Fruit fly (Drosophila melanogaster) whole organism, embryonic: ENCODE results near the gene Oatp74D.

Experiments
- ATbp ChIP-seq: fragments of 200-800 bp; sonication (Bioruptor generic); optimal IDR thresholded peaks from 2 replicates; lab custom pipeline; 2017; ENCODE audit warnings: missing biosample characterization, mild to moderate bottlenecking, missing genetic modification characterization, missing genetic modification reagents
- Adf1 ChIP-seq: fragments of 200-800 bp; sonication (Bioruptor generic); IDR thresholded peaks from 2 replicates; pipeline ENCODE4 v1.3.6; 2022; ENCODE audit warnings: missing biosample characterization, missing genetic modification characterization
- Atf3 ChIP-seq: fragments of 200-800 bp; sonication (Bioruptor generic); optimal IDR thresholded peaks from 3 replicates; lab custom pipeline; 2016; ENCODE audit warnings: missing biosample characterization, missing genetic modification characterization
- CG10462 ChIP-seq: fragments of 200-800 bp; sonication (Bioruptor generic); optimal IDR thresholded peaks from 2 replicates; lab custom pipeline; 2016; ENCODE audit warnings: missing biosample characterization, missing genetic modification characterization
- CG12391 ChIP-seq: fragments of 200-800 bp; sonication (Bioruptor generic); optimal IDR thresholded peaks from 3 replicates; lab custom pipeline; 2018; ENCODE audit warnings: missing biosample characterization, mild to moderate bottlenecking, missing genetic modification characterization, moderate library complexity
- CG17359 ChIP-seq: fragments of 200-800 bp; sonication (Bioruptor generic); optimal IDR thresholded peaks from 3 replicates; lab custom pipeline; 2018; ENCODE audit warnings: missing biosample characterization, mild to moderate bottlenecking, missing genetic modification characterization, moderate library complexity
- CG2889 ChIP-seq: fragments of 200-800 bp; sonication (Bioruptor generic); IDR thresholded peaks from 3 replicates; pipeline ENCODE4 v1.3.6; 2022; ENCODE audit warnings: missing biosample characterization, missing genetic modification characterization
- CG30020 ChIP-seq: fragments of 200-800 bp; optimal IDR thresholded peaks from 2 replicates; lab custom pipeline; 2019; ENCODE audit warnings: missing biosample characterization, mild to moderate bottlenecking, missing genetic modification characterization, moderate library complexity
- CG31388 ChIP-seq: fragments of 200-800 bp; sonication (Bioruptor generic); optimal IDR thresholded peaks from 2 replicates; lab custom pipeline; 2016; ENCODE audit warnings: missing biosample characterization, missing genetic modification characterization
- CG31441 ChIP-seq: fragments of 200-800 bp; sonication (Bioruptor generic); IDR thresholded peaks from 2 replicates; pipeline ENCODE4 v1.3.6; 2022; ENCODE audit warnings: missing biosample characterization, missing genetic modification characterization
- CG32772 ChIP-seq: fragments of 200-800 bp; sonication (Bioruptor generic); IDR thresholded peaks from 2 replicates; pipeline ENCODE4 v1.3.6; 2022; ENCODE audit warnings: missing biosample characterization, missing genetic modification characterization
- CG3847 ChIP-seq: fragments of 200-800 bp; sonication (Bioruptor generic); IDR thresholded peaks from 2 replicates; pipeline ENCODE4 v1.3.6; 2022; ENCODE audit warnings: missing biosample characterization, missing genetic modification characterization
- CG3995 ChIP-seq: fragments of 200-800 bp; sonication (Bioruptor generic); optimal IDR thresholded peaks from 3 replicates; lab custom pipeline; 2016; ENCODE audit warnings: missing biosample characterization, missing genetic modification characterization
- CG43689 ChIP-seq: fragments of 200-800 bp; sonication (Bioruptor generic); IDR thresholded peaks from 2 replicates; pipeline ENCODE4 v1.3.6; 2022; ENCODE audit warnings: missing biosample characterization, missing genetic modification characterization
- CG4424 ChIP-seq: fragments of 200-800 bp; sonication (Bioruptor generic); optimal IDR thresholded peaks from 3 replicates; lab custom pipeline; 2016; ENCODE audit warnings: missing biosample characterization, missing genetic modification characterization
- CG8765 ChIP-seq: fragments of 200-800 bp; sonication (Bioruptor generic); IDR thresholded peaks from 2 replicates; pipeline ENCODE4 v1.3.6; 2022; ENCODE audit warnings: missing biosample characterization, missing genetic modification characterization
- CG9932 ChIP-seq: fragments of 200-800 bp; sonication (Bioruptor generic); IDR thresholded peaks from 2 replicates; pipeline ENCODE4 v1.3.6; 2022; ENCODE audit warnings: missing biosample characterization, missing genetic modification characterization
- Chrac-16 ChIP-seq: fragments of 200-800 bp; sonication (Bioruptor generic); optimal IDR thresholded peaks from 3 replicates; lab custom pipeline; 2016; ENCODE audit warnings: missing biosample characterization, missing genetic modification characterization
- CoRest ChIP-seq: fragments of 200-800 bp; sonication (Bioruptor generic); optimal IDR thresholded peaks from 3 replicates; lab custom pipeline; 2018; ENCODE audit warnings: missing biosample characterization, mild to moderate bottlenecking, missing genetic modification characterization, moderate library complexity
- Eip74EF ChIP-seq, 2 experiments: fragments of 200-800 bp in 1 of 2; fragments of >200 bp in 1 of 2; sonication (Bioruptor generic) in 1 of 2; optimal IDR thresholded peaks; 2 replicates each; lab custom pipeline; 2017 to 2019; ENCODE audit warnings: missing biosample characterization in 2 of 2, missing genetic modification characterization in 2 of 2, mild to moderate bottlenecking in 1 of 2, moderate library complexity in 1 of 2
- GATAe ChIP-seq: fragments of 200-800 bp; sonication (Bioruptor generic); conservative IDR thresholded peaks from 2 replicates; pipeline ENCODE4 v1.3.6; 2022; ENCODE audit warnings: missing biosample characterization, missing genetic modification characterization
- Hmx ChIP-seq: fragments of 200-800 bp; sonication (Bioruptor generic); optimal IDR thresholded peaks from 2 replicates; lab custom pipeline; 2016; ENCODE audit warnings: missing biosample characterization, missing genetic modification characterization
- Jarid2 ChIP-seq: fragments of 200-800 bp; sonication (Bioruptor generic); optimal IDR thresholded peaks from 3 replicates; lab custom pipeline; 2017; ENCODE audit warnings: mild to moderate bottlenecking, missing biosample characterization, missing genetic modification reagents, missing genetic modification characterization
- MBD-R2 ChIP-seq: fragments of 200-800 bp; sonication (Bioruptor generic); IDR thresholded peaks from 2 replicates; pipeline ENCODE4 v1.3.6; 2022; ENCODE audit warnings: missing biosample characterization, missing genetic modification characterization
- MTF-1 ChIP-seq: fragments of 200-800 bp; sonication (Bioruptor generic); optimal IDR thresholded peaks from 2 replicates; lab custom pipeline; 2018; ENCODE audit warnings: missing biosample characterization, mild to moderate bottlenecking, missing genetic modification characterization, borderline replicate concordance
- Scr ChIP-seq: fragments of 200-800 bp; sonication (Bioruptor generic); IDR thresholded peaks from 2 replicates; pipeline ENCODE4 v1.3.6; 2022; ENCODE audit warnings: missing biosample characterization, missing genetic modification characterization; ENCODE audit not compliant: partially characterized antibody
- Spps ChIP-seq: fragments of 200-800 bp; sonication (Bioruptor generic); optimal IDR thresholded peaks from 2 replicates; lab custom pipeline; 2018; ENCODE audit warnings: missing biosample characterization, mild to moderate bottlenecking, missing genetic modification characterization
- Xbp1 ChIP-seq: fragments of 200-800 bp; sonication (Bioruptor generic); optimal IDR thresholded peaks from 3 replicates; lab custom pipeline; 2016; ENCODE audit warnings: missing biosample characterization, mild to moderate bottlenecking, missing genetic modification characterization
- btn ChIP-seq: fragments of 200-800 bp; sonication (Bioruptor generic); optimal IDR thresholded peaks from 2 replicates; lab custom pipeline; 2016; ENCODE audit warnings: missing biosample characterization, missing genetic modification characterization
- corto ChIP-seq: fragments of 200-800 bp; sonication (Bioruptor generic); optimal IDR thresholded peaks from 2 replicates; lab custom pipeline; 2016; ENCODE audit warnings: missing biosample characterization, mild to moderate bottlenecking, missing genetic modification characterization, moderate library complexity
- da ChIP-seq: fragments of 200-800 bp; sonication (Bioruptor generic); optimal IDR thresholded peaks from 2 replicates; lab custom pipeline; 2016; ENCODE audit warnings: missing biosample characterization, missing genetic modification characterization
- dysf ChIP-seq: fragments of 200-800 bp; sonication (Bioruptor generic); IDR thresholded peaks from 3 replicates; pipeline ENCODE4 v1.3.6; 2022; ENCODE audit warnings: missing biosample characterization, missing genetic modification characterization
- eve ChIP-seq, 2 experiments: fragments of >200 bp; optimal IDR thresholded peaks; 2 replicates each; lab custom pipeline; 2017; ENCODE audit warnings: missing biosample characterization in 2 of 2, missing genetic modification characterization in 2 of 2
- fd96Cb ChIP-seq: fragments of 200-800 bp; sonication (Bioruptor generic); optimal IDR thresholded peaks from 2 replicates; lab custom pipeline; 2018; ENCODE audit warnings: missing biosample characterization, mild to moderate bottlenecking, missing genetic modification characterization, moderate library complexity
- fru ChIP-seq: fragments of >200 bp; optimal IDR thresholded peaks from 2 replicates; lab custom pipeline; 2017
- gcm2 ChIP-seq: fragments of 200-800 bp; sonication (Bioruptor generic); optimal IDR thresholded peaks from 2 replicates; lab custom pipeline; 2016; ENCODE audit warnings: missing biosample characterization, missing genetic modification characterization
- gsb-n ChIP-seq: fragments of 200-800 bp; sonication (Bioruptor generic); optimal IDR thresholded peaks from 3 replicates; lab custom pipeline; 2018; ENCODE audit warnings: missing biosample characterization, mild to moderate bottlenecking, missing genetic modification characterization
- ham ChIP-seq: fragments of 200-800 bp; sonication (Bioruptor generic); IDR thresholded peaks from 2 replicates; pipeline ENCODE4 v1.3.6; 2022; ENCODE audit warnings: missing biosample characterization, missing genetic modification characterization
- hb ChIP-seq: fragments of 200-800 bp; sonication (Bioruptor generic); IDR thresholded peaks from 3 replicates; pipeline ENCODE4 v1.3.6; 2022; ENCODE audit warnings: missing biosample characterization, missing genetic modification characterization; ENCODE audit not compliant: partially characterized antibody
- ken ChIP-seq: fragments of 200-800 bp; sonication (Bioruptor generic); IDR thresholded peaks from 3 replicates; pipeline ENCODE4 v1.3.6; 2022; ENCODE audit warnings: missing biosample characterization, missing genetic modification characterization
- knrl ChIP-seq: fragments of 200-800 bp; sonication (Bioruptor generic); IDR thresholded peaks from 3 replicates; pipeline ENCODE4 v1.3.6; 2022; ENCODE audit warnings: missing biosample characterization, missing genetic modification characterization; ENCODE audit not compliant: partially characterized antibody
- org-1 ChIP-seq: fragments of 200-800 bp; sonication (Bioruptor generic); optimal IDR thresholded peaks from 2 replicates; lab custom pipeline; 2017; ENCODE audit warnings: missing biosample characterization, missing genetic modification characterization
- pb ChIP-seq: fragments of 200-800 bp; sonication (Bioruptor generic); optimal IDR thresholded peaks from 3 replicates; lab custom pipeline; 2016; ENCODE audit warnings: missing biosample characterization, missing genetic modification characterization
- pfk ChIP-seq: fragments of 200-800 bp; sonication (Bioruptor generic); optimal IDR thresholded peaks from 2 replicates; lab custom pipeline; 2018; ENCODE audit warnings: missing biosample characterization, mild to moderate bottlenecking, missing genetic modification characterization, moderate library complexity
- ranshi ChIP-seq: fragments of 200-800 bp; sonication (Bioruptor generic); IDR thresholded peaks from 2 replicates; pipeline ENCODE4 v1.3.6; 2022; ENCODE audit warnings: missing biosample characterization, missing genetic modification characterization
- sd ChIP-seq: fragments of 200-800 bp; sonication (Bioruptor generic); optimal IDR thresholded peaks from 3 replicates; lab custom pipeline; 2018; ENCODE audit warnings: missing biosample characterization, mild to moderate bottlenecking, missing genetic modification characterization, moderate library complexity
- sim ChIP-seq: fragments of 200-800 bp; sonication (Bioruptor generic); IDR thresholded peaks from 2 replicates; pipeline ENCODE4 v1.3.6; 2022; ENCODE audit warnings: missing biosample characterization, missing genetic modification characterization
- slbo ChIP-seq: fragments of 200-800 bp; sonication (Bioruptor generic); IDR thresholded peaks from 2 replicates; pipeline ENCODE4 v1.3.6; 2022; ENCODE audit warnings: missing biosample characterization, missing genetic modification characterization
- slou ChIP-seq: fragments of 200-800 bp; sonication (Bioruptor generic); optimal IDR thresholded peaks from 3 replicates; lab custom pipeline; 2016; ENCODE audit warnings: missing biosample characterization, missing genetic modification characterization
- slp2 ChIP-seq: fragments of 200-800 bp; sonication (Bioruptor generic); optimal IDR thresholded peaks from 2 replicates; lab custom pipeline; 2016; ENCODE audit warnings: missing biosample characterization, missing genetic modification characterization
- so ChIP-seq: fragments of 200-800 bp; sonication (Bioruptor generic); IDR thresholded peaks from 3 replicates; pipeline ENCODE4 v1.3.6; 2022; ENCODE audit warnings: missing biosample characterization, missing genetic modification characterization
- stwl ChIP-seq: fragments of 200-800 bp; sonication (Bioruptor generic); optimal IDR thresholded peaks from 3 replicates; lab custom pipeline; 2018; ENCODE audit warnings: missing biosample characterization, mild to moderate bottlenecking, missing genetic modification characterization, moderate library complexity
- tin ChIP-seq: fragments of 200-800 bp; sonication (Bioruptor generic); optimal IDR thresholded peaks from 3 replicates; lab custom pipeline; 2016; ENCODE audit warnings: missing biosample characterization, missing genetic modification characterization

The Oatp74D gene

DNA sequence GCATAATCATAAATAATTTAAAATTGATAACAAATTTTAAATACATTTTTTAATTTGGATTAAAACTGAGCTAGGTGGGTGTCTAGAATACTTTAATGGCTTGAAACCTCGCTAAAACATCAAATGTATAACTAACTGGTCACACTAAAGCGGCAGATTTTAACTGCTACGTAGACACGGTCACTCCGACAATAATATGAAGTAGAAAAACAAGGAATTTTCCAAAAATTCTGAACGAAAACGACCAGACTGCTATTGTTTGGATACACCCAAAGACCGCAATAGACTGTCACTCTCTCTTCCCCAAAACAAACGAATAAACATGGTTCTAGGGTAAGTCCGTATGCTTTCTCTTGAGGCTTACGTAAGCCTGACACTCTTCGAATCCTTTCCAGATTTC is 21.1 kb upstream of the Oatp74D start, which contains the start of gene QIL1 (continued):
- TF ChIP-seq pfk (GFP tag; lab: Kevin White, UChicago) (no peak), eve (GFP tag; optimal IDR thresholded peaks at IDR 0.05; lab: Kevin White, UChicago) (no peak), fd96Cb (no peak), tin (GFP tag; lab: Kevin White, UChicago) (no peak), CG32772 (GFP tag; lab: Robert Waterston, UW) (no peak), gsb-n (tag; lab: Kevin White, UChicago) (no peak), btn (GFP tag; lab: Kevin White, UChicago) (no peak), CoRest (tag; lab: Kevin White, UChicago) (peak; percentile 42), gcm2 (GFP tag; lab: Kevin White, UChicago) (no peak), CG8765 (GFP tag; lab: Robert Waterston, UW) (no peak), ham (GFP tag; lab: Robert Waterston, UW) (no peak), Spps (tag; lab: Kevin White, UChicago) (no peak), Adf1 (GFP tag; lab: Robert Waterston, UW) (no peak), MTF-1 (no peak), CG9932 (GFP tag; lab: Robert Waterston, UW) (no peak; the same call in 1 of the 2 replicates), hb (GFP tag; lab: Robert Waterston, UW) (no peak), org-1 (GFP tag; lab: Kevin White, UChicago) (no peak), dysf (no peak), corto (GFP tag; lab: Kevin White, UChicago) (no peak), CG3847 (GFP tag; lab: Robert Waterston, UW) (peak; percentile 63), sim (no peak), slbo (no peak), CG2889 (no peak), Eip74EF (GFP tag; optimal IDR thresholded peaks at IDR 0.05; lab: Kevin White, UChicago) (no peak), slp2 (GFP tag; lab: Kevin White, UChicago) (no peak), CG43689 (GFP tag; lab: Robert Waterston, UW) (no peak), Atf3 (GFP tag; lab: Kevin White, UChicago) (no peak), knrl (GFP tag; lab: Robert Waterston, UW) (peak; percentile 44; the same call in 1 of the 3 replicates), CG31441 (GFP tag; lab: Robert Waterston, UW) (0 out of 2 replicates have a peak, but pooled peaks have one; percentile 31), Hmx (no peak), slou (GFP tag; lab: Kevin White, UChicago) (no peak), MBD-R2 (GFP tag; lab: Robert Waterston, UW) (peak; percentile 61), CG3995 (GFP tag; lab: Kevin White, UChicago) (no peak), Chrac-16 (GFP tag; lab: Kevin White, UChicago) (no peak), Xbp1 (GFP tag; lab: Kevin White, UChicago) (no peak), stwl (peak; percentile 85), Jarid2 (peak; percentile 29), CG17359 (no peak), Scr (GFP tag; lab: Robert Waterston, UW) (peak; percentile 10; the same call in 1 of the 2 replicates), GATAe (no peak), ken (GFP tag; lab: Robert Waterston, UW) (no peak), ATbp (GFP tag; lab: Kevin White, UChicago) (no peak), so (GFP tag; lab: Robert Waterston, UW) (no peak), da (no peak), CG4424 (GFP tag; lab: Kevin White, UChicago) (no peak), fru (no peak), CG30020 (tag; lab: Kevin White, UChicago) (peak; percentile 64), CG12391 (tag; lab: Kevin White, UChicago) (peak; percentile 27), ranshi (no peak), CG31388 (GFP tag; lab: Kevin White, UChicago) (no peak), pb (GFP tag; lab: Kevin White, UChicago) (no peak), sd (peak; percentile 52), CG10462 (GFP tag; lab: Kevin White, UChicago) (no peak)
